Worm (Caenorhabditis elegans): ENCODE measurements around the gene Y32F6B.1.

ce11 chrV:10465478-10465877 is 19.1 kb downstream of the Y32F6B.1 start:
- TF ChIP-seq nhr-102 (tag; optimal IDR thresholded peaks at IDR 0.05) (no peak), jun-1 (tag; optimal IDR thresholded peaks at IDR 0.05) (no peak), pha-4 (GFP tag; IDR thresholded peaks at IDR 0.05) (no peak), pha-4 (tag; optimal IDR thresholded peaks at IDR 0.05) (no peak), fkh-10 (GFP tag; optimal IDR thresholded peaks at IDR 0.05) (no peak), ceh-44 (GFP tag; IDR thresholded peaks at IDR 0.05) (no peak), lim-7 (GFP tag; IDR thresholded peaks at IDR 0.05) (no peak), zfp-3 (GFP tag; conservative IDR thresholded peaks at IDR 0.05) (no peak), lsy-2 (tag; optimal IDR thresholded peaks at IDR 0.05) (no peak), ztf-11 (tag; optimal IDR thresholded peaks at IDR 0.05) (no peak), ceh-82 (tag; optimal IDR thresholded peaks at IDR 0.05) (no peak), nhr-6 (tag; optimal IDR thresholded peaks at IDR 0.05) (no peak), daf-8 (GFP tag; IDR thresholded peaks at IDR 0.05) (no peak)

All from whole organism, L4 larva.